Fruit fly (Drosophila melanogaster): ENCODE results near the gene CG5909.

CG5909 gene

dm6 chr3R:27154001-27154400 is 7.0 kb upstream of the CG5909 start:
- no peak for TF ChIP-seq Sin3A (optimal IDR thresholded peaks at IDR 0.05)
- no peak for TF ChIP-seq h (optimal IDR thresholded peaks at IDR 0.05)
- TF ChIP-seq insv (optimal IDR thresholded peaks at IDR 0.05): no peak
- TF ChIP-seq ttk (optimal IDR thresholded peaks at IDR 0.05): no peak
- TF ChIP-seq psq (optimal IDR thresholded peaks at IDR 0.05): no peak
- TF ChIP-seq Myc (optimal IDR thresholded peaks at IDR 0.05): no peak

DNA sequence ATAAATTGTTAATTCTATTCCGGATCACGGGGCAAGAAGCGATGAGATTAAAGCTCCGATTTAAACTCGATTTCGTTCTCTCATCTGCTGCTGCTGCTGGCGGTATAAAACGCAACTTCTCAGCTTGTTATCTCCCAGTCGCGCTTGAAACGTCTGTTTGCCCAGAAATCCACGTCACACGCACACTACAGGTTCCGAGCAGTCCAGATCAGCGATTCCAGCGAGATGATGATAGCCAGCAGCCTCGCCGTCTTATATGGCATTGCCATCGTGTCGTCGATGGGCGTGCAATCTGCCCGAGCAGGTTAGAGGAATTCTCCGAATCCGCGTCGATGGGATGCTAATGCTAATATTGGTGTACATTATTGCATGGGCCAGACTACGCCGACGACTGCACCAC is 3.1 kb upstream of the CG5909 start, which contains the start of gene grass:
grass (plus strand) TSS at position 135 of the 400 bp plus-strand sequence.
- no peak for TF ChIP-seq Sin3A (optimal IDR thresholded peaks at IDR 0.05)
- TF ChIP-seq ttk (optimal IDR thresholded peaks at IDR 0.05): no peak
- TF ChIP-seq psq (optimal IDR thresholded peaks at IDR 0.05): no peak
- no peak for TF ChIP-seq insv (optimal IDR thresholded peaks at IDR 0.05)
- no peak for TF ChIP-seq Myc (optimal IDR thresholded peaks at IDR 0.05)
- no peak for TF ChIP-seq h (optimal IDR thresholded peaks at IDR 0.05)

DNA sequence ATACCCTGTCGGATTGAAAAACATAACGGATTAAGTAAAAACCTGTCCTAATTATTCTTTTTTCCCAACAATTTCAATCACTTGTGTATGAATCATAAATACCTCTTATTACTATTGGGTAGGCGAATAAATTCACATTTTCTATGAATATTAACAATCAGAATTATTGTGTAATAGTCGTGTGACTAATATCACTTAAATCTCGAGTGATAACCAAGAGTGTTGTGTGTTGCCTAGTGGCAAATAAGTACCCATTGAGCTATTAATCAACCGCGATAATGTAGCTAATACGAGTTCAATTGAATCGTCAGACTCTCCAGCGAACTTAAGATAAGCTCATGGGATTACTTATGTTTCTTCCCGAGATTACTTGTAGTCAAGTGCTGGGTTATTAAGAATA is 1.1 kb upstream of the CG5909 start:
- TF ChIP-seq h (optimal IDR thresholded peaks at IDR 0.05) (no peak), Sin3A (optimal IDR thresholded peaks at IDR 0.05) (no peak), insv (optimal IDR thresholded peaks at IDR 0.05) (no peak), psq (optimal IDR thresholded peaks at IDR 0.05) (no peak), ttk (optimal IDR thresholded peaks at IDR 0.05) (no peak), Myc (optimal IDR thresholded peaks at IDR 0.05) (no peak)

DNA sequence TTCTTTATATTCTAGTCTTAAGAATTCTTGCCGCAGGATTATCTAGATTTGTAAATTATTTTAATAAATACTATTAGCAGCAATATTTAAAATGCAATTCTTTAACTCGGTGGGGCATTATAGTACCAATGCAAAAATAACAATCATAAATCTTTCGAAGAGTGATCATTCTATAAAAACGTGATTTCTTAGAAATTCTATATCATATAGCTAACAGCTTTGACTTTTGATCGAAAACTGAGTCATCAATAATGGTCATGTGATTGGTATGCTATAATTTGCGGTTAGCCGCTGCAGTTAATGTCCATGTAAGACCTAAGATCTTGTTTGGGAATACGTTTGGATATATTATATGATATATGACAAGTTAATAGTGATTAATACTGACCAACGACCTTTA is 1.9 kb downstream of the CG5909 start, which contains the start of gene ppk31:
ppk31 (plus strand) TSS at position 301 of the 400 bp plus-strand sequence.
- no peak for TF ChIP-seq Myc (optimal IDR thresholded peaks at IDR 0.05)
- no peak for TF ChIP-seq ttk (optimal IDR thresholded peaks at IDR 0.05)
- TF ChIP-seq psq (optimal IDR thresholded peaks at IDR 0.05): no peak
- no peak for TF ChIP-seq Sin3A (optimal IDR thresholded peaks at IDR 0.05)
- TF ChIP-seq insv (optimal IDR thresholded peaks at IDR 0.05): no peak
- no peak for TF ChIP-seq h (optimal IDR thresholded peaks at IDR 0.05)

DNA sequence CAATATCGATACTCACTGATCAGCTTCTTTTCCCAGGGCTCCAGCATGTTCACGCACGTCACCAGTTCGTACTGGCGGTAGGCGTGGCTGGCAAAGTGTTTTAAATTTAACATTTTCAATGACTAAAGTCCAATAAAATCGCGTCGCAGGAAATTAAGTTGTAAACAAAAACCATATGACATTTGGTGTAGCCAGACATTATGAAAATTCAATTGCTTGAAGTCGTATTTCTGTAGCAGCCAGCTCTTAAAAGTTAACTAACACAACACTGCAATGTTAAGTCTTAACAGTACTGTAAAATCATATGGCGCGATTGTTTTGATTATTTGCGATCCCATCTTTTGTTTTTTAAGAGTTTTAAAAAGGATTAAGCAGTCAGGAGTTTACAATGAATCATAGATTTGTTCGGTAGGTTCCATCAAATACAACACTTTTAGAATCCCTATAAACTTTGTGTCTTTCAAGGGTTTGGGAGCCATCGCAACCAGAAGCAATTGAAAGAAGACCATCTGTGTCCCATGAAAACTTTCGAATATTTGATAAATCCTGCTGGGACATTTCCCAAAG is 4.5 kb downstream of the CG5909 start, which contains the start of the genes CG34293 and spn-D:
CG34293 (minus strand) TSS at position 160 of the 567 bp plus-strand sequence.
spn-D (plus strand) TSS at position 301 of the 567 bp plus-strand sequence.
- TF ChIP-seq ttk (optimal IDR thresholded peaks at IDR 0.05) (no peak), insv (optimal IDR thresholded peaks at IDR 0.05) (no peak), psq (optimal IDR thresholded peaks at IDR 0.05) (no peak), Sin3A (optimal IDR thresholded peaks at IDR 0.05) (no peak), Myc (optimal IDR thresholded peaks at IDR 0.05) (no peak), h (optimal IDR thresholded peaks at IDR 0.05) (no peak)

- no peak for TF ChIP-seq insv (optimal IDR thresholded peaks at IDR 0.05)
- no peak for TF ChIP-seq psq (optimal IDR thresholded peaks at IDR 0.05)
- no peak for TF ChIP-seq Myc (optimal IDR thresholded peaks at IDR 0.05)
- TF ChIP-seq h (optimal IDR thresholded peaks at IDR 0.05): no peak
- no peak for TF ChIP-seq ttk (optimal IDR thresholded peaks at IDR 0.05)
- TF ChIP-seq Sin3A (optimal IDR thresholded peaks at IDR 0.05): no peak
These were observed 6.4 kb downstream of the CG5909 start for dm6 chr3R:27167350-27167749.

DNA sequence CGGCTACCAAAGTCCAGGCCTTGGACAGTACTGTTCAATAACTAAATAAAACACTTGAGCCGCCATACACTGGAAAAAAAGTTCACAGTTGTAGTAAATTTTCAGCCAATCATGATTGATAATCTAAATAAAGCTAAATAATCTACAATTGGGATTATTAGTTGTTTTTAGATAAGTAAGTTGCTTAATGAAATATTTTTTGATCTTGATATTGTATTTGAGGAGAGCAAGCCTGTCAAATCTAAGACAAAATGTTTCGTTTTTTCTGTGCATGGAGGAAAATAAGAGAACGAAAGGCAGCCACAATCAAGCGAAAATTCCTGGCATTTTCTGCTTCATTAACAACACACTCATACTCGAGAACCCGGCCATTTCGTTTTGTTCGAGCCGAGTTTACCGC is 10.2 kb downstream of the CG5909 start:
- TF ChIP-seq Myc (optimal IDR thresholded peaks at IDR 0.05) (no peak), insv (optimal IDR thresholded peaks at IDR 0.05) (no peak), ttk (optimal IDR thresholded peaks at IDR 0.05) (no peak), h (optimal IDR thresholded peaks at IDR 0.05) (no peak), Sin3A (optimal IDR thresholded peaks at IDR 0.05) (no peak), psq (optimal IDR thresholded peaks at IDR 0.05) (no peak)

DNA sequence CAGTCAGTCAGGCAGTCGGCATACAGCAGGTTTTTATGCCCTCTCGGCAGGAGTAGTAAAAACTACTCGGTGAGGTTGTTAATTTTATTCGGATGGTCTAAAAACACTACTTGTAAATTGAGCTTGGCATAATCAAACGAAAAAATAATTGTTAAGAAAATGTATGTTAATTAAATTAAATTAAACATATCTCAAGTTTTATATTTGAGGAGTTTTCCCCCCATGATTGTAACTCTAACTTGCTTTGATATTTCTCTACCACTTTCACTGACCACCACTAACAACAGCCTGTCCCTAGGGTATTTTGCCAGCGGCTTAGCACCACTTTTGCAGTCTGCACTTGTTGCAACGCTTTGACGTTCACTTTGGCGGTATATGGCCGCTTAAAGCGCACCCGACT is 14.8 kb downstream of the CG5909 start:
- TF ChIP-seq psq (optimal IDR thresholded peaks at IDR 0.05) (no peak), Myc (optimal IDR thresholded peaks at IDR 0.05) (no peak), insv (optimal IDR thresholded peaks at IDR 0.05) (no peak), ttk (optimal IDR thresholded peaks at IDR 0.05) (no peak)

DNA sequence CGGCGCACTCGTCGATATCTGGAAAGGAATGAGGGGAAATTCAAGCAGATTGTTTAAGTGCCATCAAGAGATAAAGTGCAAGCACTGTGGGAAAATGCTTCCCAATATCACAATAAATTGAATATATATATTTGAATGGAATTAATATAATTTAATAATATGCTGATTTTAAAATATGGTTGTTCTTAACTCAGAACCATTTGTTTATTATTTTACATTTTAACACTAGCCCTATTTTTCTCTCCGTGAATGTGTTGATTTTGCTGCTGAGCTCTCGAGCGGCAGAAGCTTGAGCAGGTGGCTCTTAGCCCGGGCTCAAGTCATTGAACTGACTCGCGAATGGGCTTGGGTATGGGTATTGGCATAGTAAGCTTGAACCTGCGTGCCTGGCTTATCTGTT is 16.6 kb downstream of the CG5909 start:
- no peak for TF ChIP-seq insv (optimal IDR thresholded peaks at IDR 0.05)
- TF ChIP-seq h (optimal IDR thresholded peaks at IDR 0.05): no peak
- no peak for TF ChIP-seq psq (optimal IDR thresholded peaks at IDR 0.05)
- TF ChIP-seq ttk (optimal IDR thresholded peaks at IDR 0.05): no peak
- TF ChIP-seq Myc (optimal IDR thresholded peaks at IDR 0.05): no peak
- TF ChIP-seq Sin3A (optimal IDR thresholded peaks at IDR 0.05): no peak

DNA sequence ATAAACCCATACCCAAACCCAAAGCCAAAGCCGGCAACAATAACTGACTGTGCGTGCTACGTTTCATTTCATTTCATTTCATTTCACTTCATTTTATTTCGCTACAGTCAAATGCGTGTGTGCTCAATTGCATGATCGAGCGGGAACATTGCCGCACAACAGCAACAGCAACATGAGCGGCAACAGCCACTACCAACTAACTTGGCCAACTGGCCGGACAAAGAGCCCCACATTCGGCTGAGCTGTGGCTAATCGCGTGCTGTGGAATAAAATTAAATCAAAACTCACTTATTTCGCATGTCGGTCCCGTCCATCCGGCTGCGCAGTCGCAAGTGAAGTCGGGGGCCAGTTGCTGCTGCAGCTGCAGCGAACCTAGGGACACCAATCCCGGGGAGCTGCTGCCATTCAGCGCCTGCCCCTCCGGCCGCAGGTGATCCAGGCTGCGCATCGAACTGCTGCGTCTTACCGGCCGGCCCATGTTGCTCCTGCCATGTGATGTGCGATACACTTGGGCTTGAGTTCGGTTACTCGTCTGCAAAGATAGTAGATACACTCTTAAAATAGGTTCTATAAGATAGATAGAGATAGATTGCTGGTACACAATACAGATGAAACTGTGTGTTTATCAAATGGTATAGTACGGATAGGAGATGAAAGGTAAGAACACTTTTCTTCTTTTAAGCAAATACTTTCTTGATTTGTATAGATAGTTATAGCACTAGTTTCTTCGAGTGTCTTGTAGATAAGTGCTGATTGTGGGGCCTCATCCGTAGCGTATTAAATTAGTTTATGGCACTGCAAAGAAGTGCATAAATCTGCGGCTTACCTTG is 17.8 kb downstream of the CG5909 start:
- TF ChIP-seq ttk (optimal IDR thresholded peaks at IDR 0.05): no peak
- no peak for TF ChIP-seq Myc (optimal IDR thresholded peaks at IDR 0.05)
- TF ChIP-seq insv (optimal IDR thresholded peaks at IDR 0.05): no peak
- no peak for TF ChIP-seq Sin3A (optimal IDR thresholded peaks at IDR 0.05)
- TF ChIP-seq h (optimal IDR thresholded peaks at IDR 0.05): no peak
- no peak for TF ChIP-seq psq (optimal IDR thresholded peaks at IDR 0.05)

DNA sequence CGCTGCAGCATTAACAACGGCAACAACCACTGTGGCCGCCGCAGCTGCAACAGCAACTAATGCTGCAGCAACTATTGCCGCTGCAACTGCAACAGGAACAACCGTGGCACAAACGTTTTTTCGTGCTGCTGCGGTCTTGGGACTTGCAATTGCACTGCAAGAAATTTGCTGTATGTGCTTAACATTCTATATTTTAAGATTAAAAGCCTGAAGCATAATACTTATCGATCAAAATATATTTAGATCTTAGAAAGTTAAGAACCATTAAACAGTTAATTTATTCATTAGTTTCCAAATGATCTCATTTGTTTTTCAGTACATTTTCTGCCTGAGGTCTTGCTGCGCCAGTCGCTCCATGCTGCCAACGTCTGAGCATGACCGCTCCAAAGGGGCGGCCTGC is 20.1 kb downstream of the CG5909 start:
- no peak for TF ChIP-seq Myc (optimal IDR thresholded peaks at IDR 0.05)
- no peak for TF ChIP-seq h (optimal IDR thresholded peaks at IDR 0.05)

- TF ChIP-seq Myc (optimal IDR thresholded peaks at IDR 0.05) (no peak), insv (optimal IDR thresholded peaks at IDR 0.05) (no peak), ttk (optimal IDR thresholded peaks at IDR 0.05) (no peak), h (optimal IDR thresholded peaks at IDR 0.05) (no peak), psq (optimal IDR thresholded peaks at IDR 0.05) (no peak), Sin3A (optimal IDR thresholded peaks at IDR 0.05) (no peak)
These were observed 25.1 kb downstream of the CG5909 start for dm6 chr3R:27185933-27186571.

Data from Kc167 (cell line).